Worm (Caenorhabditis elegans) whole organism, L4 larva: ENCODE results near the gene B0563.18.

Source experiments
- D1046.2 ChIP-seq: fragments of 200-800 bp; sonication (Bioruptor generic); IDR thresholded peaks from 2 replicates; pipeline ENCODE4 v1.3.6; 2022; ENCODE audit warnings: missing genetic modification characterization, missing compliant biosample characterization
- F10B5.3 ChIP-seq: sonication (generic microtip); optimal IDR thresholded peaks from 2 replicates; lab custom pipeline; 2016; ENCODE audit warnings: mild to moderate bottlenecking, missing genetic modification characterization, missing compliant biosample characterization
- F37D6.2 ChIP-seq: sonication (generic microtip); optimal IDR thresholded peaks from 2 replicates; lab custom pipeline; 2016; ENCODE audit warnings: mild to moderate bottlenecking, missing genetic modification characterization, missing compliant biosample characterization
- F44E2.7 ChIP-seq: fragments of 200-800 bp; sonication (Bioruptor generic); IDR thresholded peaks from 2 replicates; pipeline ENCODE4 v2.1.2; 2022; ENCODE audit warnings: missing genetic modification characterization, missing compliant biosample characterization
- T26A8.4 ChIP-seq: fragments of 200-800 bp; sonication (Bioruptor generic); IDR thresholded peaks from 2 replicates; pipeline ENCODE4 v1.3.6; 2022; ENCODE audit warnings: missing genetic modification characterization, missing compliant biosample characterization
- Y105C5A.15 ChIP-seq: fragments of 200-800 bp; sonication (Bioruptor generic); IDR thresholded peaks from 2 replicates; pipeline ENCODE4 v1.3.6; 2022; ENCODE audit warnings: missing genetic modification characterization, missing compliant biosample characterization
- ZK337.2 ChIP-seq: fragments of 200-800 bp; sonication (Bioruptor generic); IDR thresholded peaks from 2 replicates; pipeline ENCODE4 v1.3.6; 2022; ENCODE audit warnings: missing genetic modification reagents, missing genetic modification characterization, missing compliant biosample characterization
- aha-1 ChIP-seq: fragments of 150-350 bp; peaks from one replicate; lab custom pipeline; 2014; ENCODE audit warnings: missing biosample characterization, missing genetic modification characterization
- ceh-28 ChIP-seq: fragments of 150-350 bp; optimal IDR thresholded peaks from 2 replicates; lab custom pipeline; 2014; ENCODE audit warnings: missing biosample characterization, missing genetic modification reagents, missing genetic modification characterization
- ceh-32 ChIP-seq: sonication (generic microtip); optimal IDR thresholded peaks from 2 replicates; lab custom pipeline; 2016; ENCODE audit warnings: mild to moderate bottlenecking, missing genetic modification characterization, missing compliant biosample characterization; ENCODE audit not compliant: poor library complexity
- ceh-44 ChIP-seq: fragments of 200-800 bp; sonication (Bioruptor generic); IDR thresholded peaks from 2 replicates; pipeline ENCODE4 v1.3.6; 2022; ENCODE audit warnings: missing genetic modification reagents, missing genetic modification characterization, missing compliant biosample characterization
- ceh-82 ChIP-seq: sonication (generic microtip); optimal IDR thresholded peaks from 2 replicates; lab custom pipeline; 2017; ENCODE audit warnings: missing biosample characterization, missing genetic modification characterization
- cey-2 ChIP-seq: sonication (generic microtip); optimal IDR thresholded peaks from 3 replicates; lab custom pipeline; 2017; ENCODE audit warnings: missing genetic modification characterization, mild to moderate bottlenecking, missing compliant biosample characterization, antibody characterized with exemption, borderline replicate concordance; ENCODE audit not compliant: insufficient read depth
- daf-12 ChIP-seq: fragments of 150-350 bp; optimal IDR thresholded peaks from 2 replicates; lab custom pipeline; 2014; ENCODE audit warnings: missing biosample characterization, missing genetic modification reagents, missing genetic modification characterization
- daf-16 ChIP-seq, 3 experiments: sonication (generic microtip); optimal IDR thresholded peaks; 2 replicates each; lab custom pipeline; 2016 to 2017; ENCODE audit warnings: missing genetic modification characterization in 3 of 3, missing genetic modification reagents in 3 of 3, mild to moderate bottlenecking in 2 of 3, missing compliant biosample characterization in 2 of 3, missing biosample characterization in 1 of 3, moderate library complexity in 1 of 3
- dmd-6 ChIP-seq: fragments of 200-800 bp; sonication (Bioruptor generic); IDR thresholded peaks from 2 replicates; pipeline ENCODE4 v1.3.6; 2022; ENCODE audit warnings: missing genetic modification reagents, missing genetic modification characterization, missing compliant biosample characterization
- dmd-8 ChIP-seq: fragments of 200-800 bp; sonication (Bioruptor generic); IDR thresholded peaks from 2 replicates; pipeline ENCODE4 v1.3.6; 2022; ENCODE audit warnings: missing genetic modification characterization, missing compliant biosample characterization
- dve-1 ChIP-seq: sonication (generic microtip); optimal IDR thresholded peaks from 2 replicates; lab custom pipeline; 2017; ENCODE audit warnings: antibody characterized with exemption, mild to moderate bottlenecking, missing genetic modification characterization, missing compliant biosample characterization; ENCODE audit not compliant: insufficient read depth
- egl-27 ChIP-seq: sonication (generic microtip); optimal IDR thresholded peaks from 3 replicates; lab custom pipeline; 2017; ENCODE audit warnings: missing biosample characterization, missing genetic modification reagents, missing genetic modification characterization
- egl-43 ChIP-seq: fragments of 200-800 bp; sonication (Bioruptor generic); IDR thresholded peaks from 2 replicates; pipeline ENCODE4 v1.3.6; 2022; ENCODE audit warnings: missing genetic modification reagents, missing genetic modification characterization, missing compliant biosample characterization
- fos-1 ChIP-seq: fragments of 150-350 bp; optimal IDR thresholded peaks from 2 replicates; lab custom pipeline; 2014; ENCODE audit warnings: missing biosample characterization, missing genetic modification characterization
- hif-1 ChIP-seq, 2 experiments: sonication (generic microtip); optimal IDR thresholded peaks; 2 replicates each; lab custom pipeline; 2016 to 2017; ENCODE audit warnings: missing compliant biosample characterization in 2 of 2, missing genetic modification characterization in 2 of 2, missing genetic modification reagents in 2 of 2, missing genotype in 2 of 2, mild to moderate bottlenecking in 1 of 2
- hlh-30 ChIP-seq: sonication (generic microtip); optimal IDR thresholded peaks from 2 replicates; lab custom pipeline; 2017; ENCODE audit warnings: antibody characterized with exemption, mild to moderate bottlenecking, missing genetic modification characterization, missing compliant biosample characterization; ENCODE audit not compliant: insufficient read depth
- hmg-1.1 ChIP-seq: fragments of 200-800 bp; sonication (Bioruptor generic); IDR thresholded peaks from 2 replicates; pipeline ENCODE4 v1.3.6; 2022; ENCODE audit warnings: missing genetic modification reagents, missing genetic modification characterization, missing compliant biosample characterization
- lim-7 ChIP-seq: fragments of 200-800 bp; sonication (Bioruptor generic); IDR thresholded peaks from 2 replicates; pipeline ENCODE4 v1.3.6; 2022; ENCODE audit warnings: missing genetic modification characterization, missing compliant biosample characterization
- lin-1 ChIP-seq: fragments of 200-800 bp; sonication (Bioruptor generic); IDR thresholded peaks from 2 replicates; pipeline ENCODE4 v1.3.6; 2022; ENCODE audit warnings: missing genetic modification reagents, missing genetic modification characterization, missing compliant biosample characterization
- lin-38 ChIP-seq: fragments of 200-800 bp; sonication (Bioruptor generic); IDR thresholded peaks from 2 replicates; pipeline ENCODE4 v1.3.6; 2022; ENCODE audit warnings: missing genetic modification reagents, missing genetic modification characterization, missing compliant biosample characterization
- lin-39 ChIP-seq: fragments of 150-350 bp; optimal IDR thresholded peaks from 2 replicates; lab custom pipeline; 2014; ENCODE audit warnings: missing biosample characterization, missing genetic modification reagents, missing genetic modification characterization
- lir-3 ChIP-seq: sonication (generic microtip); optimal IDR thresholded peaks from 2 replicates; lab custom pipeline; 2016; ENCODE audit warnings: mild to moderate bottlenecking, missing genetic modification characterization, missing compliant biosample characterization
- madf-5 ChIP-seq, 2 experiments: fragments of 200-800 bp; sonication (Bioruptor generic); IDR thresholded peaks; 2 replicates each; pipeline ENCODE4 v1.3.6; 2022; ENCODE audit warnings: missing compliant biosample characterization in 2 of 2, missing genetic modification characterization in 2 of 2
- mdl-1 ChIP-seq, 2 experiments: fragments of 150-350 bp in 1 of 2; sonication (generic microtip) in 1 of 2; optimal IDR thresholded peaks; 2 replicates each; lab custom pipeline; 2014 to 2017; ENCODE audit warnings: missing biosample characterization in 2 of 2, missing genetic modification characterization in 2 of 2
- mep-1 ChIP-seq: fragments of 150-350 bp; sonication (generic microtip); optimal IDR thresholded peaks from 3 replicates; lab custom pipeline; 2014; ENCODE audit warnings: missing biosample characterization, missing genetic modification characterization
- nhr-102 ChIP-seq: sonication (generic microtip); optimal IDR thresholded peaks from 2 replicates; lab custom pipeline; 2016; ENCODE audit warnings: mild to moderate bottlenecking, missing genetic modification characterization, moderate library complexity, missing compliant biosample characterization
- nhr-11 ChIP-seq: fragments of 150-350 bp; optimal IDR thresholded peaks from 2 replicates; lab custom pipeline; 2014; ENCODE audit warnings: missing biosample characterization, missing genetic modification characterization
- nhr-111 ChIP-seq: fragments of 200-800 bp; sonication (Bioruptor generic); optimal IDR thresholded peaks from 2 replicates; lab custom pipeline; 2018; ENCODE audit warnings: mild to moderate bottlenecking, missing genetic modification characterization, missing compliant biosample characterization
- nhr-28 ChIP-seq: fragments of 150-350 bp; optimal IDR thresholded peaks from 2 replicates; lab custom pipeline; 2014; ENCODE audit warnings: missing biosample characterization, missing genetic modification characterization
- nhr-41 ChIP-seq: fragments of 200-800 bp; sonication (Bioruptor generic); IDR thresholded peaks from 2 replicates; pipeline ENCODE4 v1.3.6; 2022; ENCODE audit warnings: missing genetic modification reagents, missing genetic modification characterization, missing compliant biosample characterization
- nhr-42 ChIP-seq: fragments of 200-800 bp; sonication (Bioruptor generic); IDR thresholded peaks from 2 replicates; pipeline ENCODE4 v1.3.6; 2022; ENCODE audit warnings: missing genetic modification characterization, missing compliant biosample characterization
- nhr-48 ChIP-seq: sonication (generic microtip); optimal IDR thresholded peaks from 2 replicates; lab custom pipeline; 2016; ENCODE audit warnings: mild to moderate bottlenecking, missing genetic modification characterization, missing compliant biosample characterization
- nhr-76 ChIP-seq: fragments of 150-350 bp; optimal IDR thresholded peaks from 2 replicates; lab custom pipeline; 2014; ENCODE audit warnings: missing biosample characterization, missing genetic modification characterization
- php-3 ChIP-seq: fragments of 200-800 bp; sonication (Bioruptor generic); IDR thresholded peaks from 2 replicates; pipeline ENCODE4 v1.3.6; 2022; ENCODE audit warnings: missing genetic modification reagents, missing genetic modification characterization, missing compliant biosample characterization
- rbr-2 ChIP-seq: sonication (generic microtip); optimal IDR thresholded peaks from 2 replicates; lab custom pipeline; 2016; ENCODE audit warnings: missing genotype, missing genetic modification characterization, missing compliant biosample characterization
- set-16 ChIP-seq: fragments of 200-800 bp; sonication (Bioruptor generic); IDR thresholded peaks from 2 replicates; pipeline ENCODE4 v1.3.6; 2022; ENCODE audit warnings: missing genetic modification reagents, missing genetic modification characterization, missing compliant biosample characterization
- snpc-1.2 ChIP-seq: fragments of 200-800 bp; sonication (Bioruptor generic); IDR thresholded peaks from 2 replicates; pipeline ENCODE4 v1.3.6; 2022; ENCODE audit warnings: missing genetic modification reagents, missing genetic modification characterization, missing compliant biosample characterization
- tag-97 ChIP-seq: fragments of 200-800 bp; sonication (Bioruptor generic); IDR thresholded peaks from 2 replicates; pipeline ENCODE4 v1.3.6; 2022; ENCODE audit warnings: missing genetic modification characterization, missing compliant biosample characterization
- unc-130 ChIP-seq: sonication (generic microtip); optimal IDR thresholded peaks from 2 replicates; lab custom pipeline; 2016; ENCODE audit warnings: missing genetic modification reagents, missing genetic modification characterization, missing compliant biosample characterization
- unc-39 ChIP-seq: sonication (generic microtip); optimal IDR thresholded peaks from 2 replicates; lab custom pipeline; 2017; ENCODE audit warnings: missing biosample characterization, missing genetic modification characterization
- zfp-2 ChIP-seq: sonication (generic microtip); optimal IDR thresholded peaks from 2 replicates; lab custom pipeline; 2016; ENCODE audit warnings: mild to moderate bottlenecking, missing genetic modification characterization, missing compliant biosample characterization
- zip-11 ChIP-seq: fragments of 200-800 bp; sonication (Bioruptor generic); IDR thresholded peaks from 2 replicates; pipeline ENCODE4 v1.3.6; 2022; ENCODE audit warnings: missing genetic modification characterization, missing compliant biosample characterization
- ztf-11 ChIP-seq: fragments of 150-350 bp; optimal IDR thresholded peaks from 2 replicates; lab custom pipeline; 2014; ENCODE audit warnings: missing biosample characterization, missing genetic modification characterization

Gene B0563.18

DNA sequence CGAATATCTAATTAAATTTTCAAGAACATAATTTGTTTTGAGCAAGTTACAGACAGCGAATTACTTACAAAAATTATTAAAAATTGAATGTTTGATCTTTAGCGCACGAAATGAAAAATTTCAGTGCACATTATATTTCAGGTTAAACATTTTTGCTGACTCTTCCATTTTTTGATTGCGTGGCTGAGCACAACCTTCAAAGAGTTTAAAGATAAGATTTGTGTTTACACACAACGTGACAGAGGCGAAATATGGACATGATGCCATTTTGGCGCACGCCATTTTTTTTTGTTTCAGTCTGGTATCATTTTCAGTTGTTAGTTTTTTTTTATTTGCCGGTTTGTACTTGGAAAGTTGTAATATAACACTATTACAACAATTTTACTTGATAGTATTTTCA is 40.3 kb downstream of the B0563.18 start (continued):
- TF ChIP-seq nhr-111 (GFP tag; lab: Kevin White, UChicago) (no peak), dve-1 (peak; percentile 62), lim-7 (no peak), rbr-2 (no peak), unc-39 (tag; lab: Kevin White, UChicago) (no peak), hmg-1.1 (GFP tag; lab: Robert Waterston, UW) (no peak)

DNA sequence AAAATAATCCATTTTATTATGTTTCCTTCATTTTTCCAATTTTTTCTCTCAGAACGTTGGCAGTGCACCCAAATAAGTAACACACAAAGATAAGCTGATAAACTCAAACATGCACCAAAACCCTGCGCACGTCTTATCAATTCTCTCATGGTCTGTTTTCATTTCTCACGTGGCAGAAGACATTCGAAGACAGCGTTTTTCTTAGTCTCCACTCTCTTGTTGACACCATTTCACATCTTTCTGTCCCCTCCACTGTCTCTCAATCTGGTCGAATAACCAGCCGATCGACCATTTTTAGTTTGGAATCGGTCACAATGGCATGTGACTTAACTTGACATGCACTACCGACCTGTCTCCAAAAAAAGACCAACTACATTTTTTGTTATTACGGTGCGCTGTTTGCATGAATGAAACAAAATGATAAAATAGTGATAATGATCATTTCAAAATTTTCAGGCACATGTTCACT is 41.5 kb downstream of the B0563.18 start, which contains the start of gene C35B8.3:
Gene C35B8.3 (plus strand): TSS at position 51 of the 469 bp plus-strand sequence.
- TF ChIP-seq snpc-1.2 (GFP tag; lab: Robert Waterston, UW) (no peak), daf-16 (GFP tag; optimal IDR thresholded peaks at IDR 0.05; lab: Kevin White, UChicago) (no peak), daf-16 (tag; optimal IDR thresholded peaks at IDR 0.05; lab: Kevin White, UChicago) (peak; percentile 81), set-16 (GFP tag; lab: Robert Waterston, UW) (no peak), ceh-28 (tag; lab: Kevin White, UChicago) (no peak), cey-2 (tag; lab: Kevin White, UChicago) (no peak), mdl-1 (tag; optimal IDR thresholded peaks at IDR 0.05; lab: Kevin White, UChicago) (peak; percentile 15 to 91), hlh-30 (tag; lab: Kevin White, UChicago) (peak; percentile 84), nhr-11 (no peak), ceh-44 (no peak), lir-3 (tag; lab: Kevin White, UChicago) (no peak), zfp-2 (tag; lab: Kevin White, UChicago) (no peak), ceh-32 (tag; lab: Kevin White, UChicago) (no peak), mep-1 (tag; lab: Kevin White, UChicago) (peak; percentile 31), nhr-102 (tag; lab: Kevin White, UChicago) (peak; percentile 35), Y105C5A.15 (GFP tag; lab: Robert Waterston, UW) (no peak), lim-7 (no peak), tag-97 (GFP tag; lab: Robert Waterston, UW) (no peak), ceh-82 (tag; lab: Kevin White, UChicago) (no peak), lin-39 (tag; lab: Kevin White, UChicago) (no peak), D1046.2 (GFP tag; lab: Robert Waterston, UW) (no peak), nhr-111 (GFP tag; lab: Kevin White, UChicago) (no peak), madf-5 (GFP tag; IDR thresholded peaks at IDR 0.05; lab: Robert Waterston, UW) (no peak), fos-1 (tag; lab: Kevin White, UChicago) (no peak), nhr-42 (GFP tag; lab: Robert Waterston, UW) (no peak), lin-38 (GFP tag; lab: Robert Waterston, UW) (no peak), ztf-11 (tag; lab: Kevin White, UChicago) (no peak), nhr-76 (tag; lab: Kevin White, UChicago) (no peak), nhr-28 (peak; percentile 88), zip-11 (GFP tag; lab: Robert Waterston, UW) (no peak), F10B5.3 (tag; lab: Kevin White, UChicago) (no peak), nhr-48 (tag; lab: Kevin White, UChicago) (peak; percentile 83), php-3 (GFP tag; lab: Robert Waterston, UW) (no peak), dmd-6 (GFP tag; lab: Robert Waterston, UW) (peak; percentile 82), dmd-8 (GFP tag; lab: Robert Waterston, UW) (no peak), F37D6.2 (no peak), F44E2.7 (no peak), daf-12 (tag; lab: Kevin White, UChicago) (no peak), ZK337.2 (GFP tag; lab: Robert Waterston, UW) (no peak), hif-1 (tag; optimal IDR thresholded peaks at IDR 0.05; lab: Kevin White, UChicago) (peak in 1 of 2 experiments; percentile 36), aha-1 (tag; lab: Kevin White, UChicago) (peak; percentile 97), nhr-41 (no peak), egl-43 (GFP tag; lab: Robert Waterston, UW) (no peak), egl-27 (no peak), lin-1 (GFP tag; lab: Robert Waterston, UW) (no peak), T26A8.4 (GFP tag; lab: Robert Waterston, UW) (no peak), unc-130 (GFP tag; lab: Kevin White, UChicago) (no peak), dve-1 (peak; percentile 76)
